Worm (Caenorhabditis elegans): ENCODE measurements around the gene lsy-2.

DNA sequence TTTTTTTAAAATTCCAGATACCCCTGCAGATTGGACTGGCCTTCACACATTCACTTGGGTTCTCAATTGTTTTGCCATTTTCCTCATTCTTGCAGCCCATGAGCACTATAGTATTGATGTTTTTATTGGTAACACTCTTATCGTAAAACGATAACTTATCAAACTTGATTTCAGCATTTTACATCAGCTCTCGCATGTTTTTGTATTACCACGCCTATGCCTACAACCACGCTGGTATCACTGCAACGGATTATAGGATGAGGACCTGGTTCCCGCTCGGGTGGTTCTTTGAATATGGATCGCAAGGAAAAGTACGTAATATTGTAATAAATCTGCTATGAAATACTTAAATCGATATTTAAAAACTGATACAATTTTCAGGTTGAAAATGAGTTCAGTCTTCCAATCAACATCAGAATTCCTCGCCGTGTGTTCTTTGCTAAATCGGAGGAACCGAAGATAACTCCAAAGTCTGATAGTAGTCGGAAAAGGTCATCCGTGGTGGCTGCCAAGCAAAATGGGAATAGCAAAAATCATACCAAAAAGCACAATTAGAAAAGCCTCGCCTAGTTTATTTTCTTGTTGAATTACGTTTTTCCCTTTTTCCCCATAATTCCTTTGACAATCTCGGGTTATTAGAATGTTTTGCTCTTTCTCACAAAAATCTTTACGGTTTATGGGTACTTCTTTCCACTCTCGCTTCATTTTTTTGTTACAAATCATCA is 21.3 kb downstream of the lsy-2 start:
- TF ChIP-seq pha-4 (tag; optimal IDR thresholded peaks at IDR 0.05) (no peak), ZK546.5 (tag; optimal IDR thresholded peaks at IDR 0.05) (no peak), egl-5 (tag; optimal IDR thresholded peaks at IDR 0.05) (no peak), fkh-10 (GFP tag; optimal IDR thresholded peaks at IDR 0.05) (no peak), ztf-11 (tag; optimal IDR thresholded peaks at IDR 0.05) (no peak)
